Fruit fly (Drosophila melanogaster): ENCODE data around the gene Raf.
A peak's percentile ranks its signal among the peaks of the same experiment; 100 is the strongest.

DNA sequence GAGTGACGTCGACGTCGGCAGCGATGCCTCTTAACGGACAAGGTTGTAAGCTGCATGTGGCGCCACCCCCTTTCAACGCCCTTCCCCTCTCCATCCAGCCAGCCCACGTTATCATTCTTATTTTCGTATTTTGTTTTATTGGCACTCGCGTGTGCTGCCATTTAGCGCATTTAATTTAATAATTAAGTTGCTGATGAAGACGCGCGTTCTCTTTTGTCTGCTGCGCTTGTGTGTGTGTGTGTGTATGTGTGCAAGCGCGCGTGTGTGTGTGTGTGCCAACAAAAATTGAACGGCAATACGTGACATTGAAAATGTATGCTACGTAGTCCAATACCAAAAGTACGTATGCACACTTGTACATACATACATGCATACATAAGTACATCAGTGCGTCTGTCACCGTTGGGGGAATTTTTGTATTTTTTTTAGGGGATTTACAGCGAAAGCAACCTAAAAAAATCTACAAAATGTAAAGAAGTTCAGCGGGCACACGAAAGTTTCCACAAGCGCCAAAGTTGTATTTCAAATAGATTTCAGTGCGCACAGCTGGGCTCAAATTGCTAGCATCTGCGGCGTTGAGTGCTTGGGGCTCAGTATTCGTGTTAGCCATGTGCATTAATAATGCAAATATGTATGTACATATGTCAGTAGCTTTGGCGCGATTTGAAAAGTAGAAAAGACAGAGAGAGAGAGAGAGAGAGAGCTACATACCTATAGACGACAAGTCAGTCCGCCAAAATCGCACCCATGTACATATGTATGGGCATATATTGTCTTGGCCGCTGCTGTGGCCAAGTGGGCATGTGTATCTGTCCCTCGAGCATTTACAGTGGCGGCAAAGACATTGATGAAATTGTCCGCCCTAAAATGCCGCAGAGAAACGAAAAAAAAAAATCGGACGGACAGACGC, 6.6 kb downstream of the Raf start:
- TF ChIP-seq hb (GFP tag; IDR thresholded peaks at IDR 0.05; ENCODE audit: partially characterized antibody) (no peak), CG13624 (GFP tag; optimal IDR thresholded peaks at IDR 0.05) (peak; percentile 81), az2 (GFP tag; optimal IDR thresholded peaks at IDR 0.05) (peak; percentile 73), Awh (GFP tag; IDR thresholded peaks at IDR 0.05) (peak; percentile 85), tap (tag; optimal IDR thresholded peaks at IDR 0.05) (peak; percentile 81), Nf-YA (GFP tag; IDR thresholded peaks at IDR 0.05) (peak; percentile 58; the same call in 1 of the 2 replicates), seq (GFP tag; IDR thresholded peaks at IDR 0.05) (peak; percentile 87), CG2116 (GFP tag; optimal IDR thresholded peaks at IDR 0.05) (peak; percentile 49), CHES-1-like (GFP tag; optimal IDR thresholded peaks at IDR 0.05) (peak; percentile 88), CG15479 (GFP tag; optimal IDR thresholded peaks at IDR 0.05) (no peak), CG4730 (GFP tag; IDR thresholded peaks at IDR 0.05) (peak; percentile 67)
